Fruit fly (Drosophila melanogaster): ENCODE measurements around the gene FarO.
A peak's percentile ranks its signal among the peaks of the same experiment; 100 is the strongest.

The FarO gene

DNA sequence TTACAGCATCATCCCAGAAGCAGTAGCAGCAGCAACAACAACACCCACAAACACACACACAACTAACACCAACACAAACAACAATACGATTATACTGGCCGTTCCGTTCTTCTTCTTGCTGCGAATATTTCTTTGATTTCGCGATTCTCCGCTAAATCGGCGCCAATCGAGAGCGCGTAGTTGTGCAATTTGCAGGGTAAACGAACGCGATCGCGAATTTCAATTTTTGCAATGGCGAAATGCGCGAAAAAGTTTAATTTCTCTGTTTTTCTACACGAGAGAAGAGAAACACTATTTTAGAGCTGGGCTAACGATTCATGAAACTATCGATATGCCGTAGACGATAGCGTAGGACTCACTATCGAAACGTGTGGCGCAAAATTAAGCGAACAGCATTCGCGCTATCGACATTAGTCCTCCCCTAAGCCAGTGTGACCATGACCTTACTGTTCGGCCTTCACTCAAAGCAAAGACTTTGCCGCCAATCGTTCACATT, 45.0 kb downstream of the FarO start, which contains the start of gene wapl (continued):
- TF ChIP-seq nom (GFP tag; optimal IDR thresholded peaks at IDR 0.05) (peak; percentile 16), vnd (GFP tag; IDR thresholded peaks at IDR 0.05; ENCODE audit: partially characterized antibody) (peak; percentile 89), HLHmδ (GFP tag; optimal IDR thresholded peaks at IDR 0.05) (no peak), tin (GFP tag; optimal IDR thresholded peaks at IDR 0.05) (peak; percentile 8), Ptx1 (GFP tag; IDR thresholded peaks at IDR 0.05) (0 out of 2 replicates have a peak, but pooled peaks have one; percentile 10), CG2712 (tag; optimal IDR thresholded peaks at IDR 0.05) (peak; percentile 54), CG10267 (tag; optimal IDR thresholded peaks at IDR 0.05) (peak; percentile 56), CG4707 (GFP tag; optimal IDR thresholded peaks at IDR 0.05) (no peak), CG16813 (GFP tag; IDR thresholded peaks at IDR 0.05; ENCODE audit: partially characterized antibody) (peak; percentile 93), stwl (tag; optimal IDR thresholded peaks at IDR 0.05) (peak; percentile 61), HmgZ (tag; optimal IDR thresholded peaks at IDR 0.05) (peak; percentile 57), H15 (GFP tag; IDR thresholded peaks at IDR 0.05) (no peak), vfl (GFP tag; optimal IDR thresholded peaks at IDR 0.05) (peak; percentile 26), pita (GFP tag; optimal IDR thresholded peaks at IDR 0.05) (no peak), Dp (GFP tag; optimal IDR thresholded peaks at IDR 0.05) (peak; percentile 91), nmo (GFP tag; optimal IDR thresholded peaks at IDR 0.05) (peak; percentile 34), Fer3 (tag; optimal IDR thresholded peaks at IDR 0.05) (no peak), CG12236 (GFP tag; optimal IDR thresholded peaks at IDR 0.05) (no peak), CG17385 (GFP tag; optimal IDR thresholded peaks at IDR 0.05) (peak; percentile 96), CG2120 (GFP tag; optimal IDR thresholded peaks at IDR 0.05) (peak; percentile 58), BEAF-32 (GFP tag; optimal IDR thresholded peaks at IDR 0.05) (peak; percentile 97), tll (GFP tag; optimal IDR thresholded peaks at IDR 0.05) (no peak), sob (GFP tag; IDR thresholded peaks at IDR 0.05) (0 out of 2 replicates have a peak, but pooled peaks have one; percentile 32), shn (GFP tag; optimal IDR thresholded peaks at IDR 0.05) (no peak), CG9932 (GFP tag; IDR thresholded peaks at IDR 0.05) (peak; percentile 76), knrl (GFP tag; IDR thresholded peaks at IDR 0.05; ENCODE audit: partially characterized antibody) (peak; percentile 93), Med (GFP tag) (peak; percentile 92), chn (GFP tag; optimal IDR thresholded peaks at IDR 0.05) (peak; percentile 5), CG32532 (GFP tag; IDR thresholded peaks at IDR 0.05) (0 out of 2 replicates have a peak, but pooled peaks have one; percentile 47), unpg (GFP tag; optimal IDR thresholded peaks at IDR 0.05) (peak; percentile 3), yki (optimal IDR thresholded peaks at IDR 0.05) (no peak), exex (tag; optimal IDR thresholded peaks at IDR 0.05) (no peak), CG3847 (GFP tag; IDR thresholded peaks at IDR 0.05) (peak; percentile 61), CG15601 (tag; optimal IDR thresholded peaks at IDR 0.05) (peak; percentile 11), Sry-δ (GFP tag; optimal IDR thresholded peaks at IDR 0.05) (peak; percentile 99), Hr51 (GFP tag; optimal IDR thresholded peaks at IDR 0.05) (peak in 1 of 2 experiments; percentile 45), CG18599 (GFP tag; optimal IDR thresholded peaks at IDR 0.05) (peak; percentile 5), row (GFP tag; IDR thresholded peaks at IDR 0.05) (peak; percentile 59), Trl (optimal IDR thresholded peaks at IDR 0.05) (no peak), Trl (GFP tag; optimal IDR thresholded peaks at IDR 0.05) (peak; percentile 22), hb (GFP tag; IDR thresholded peaks at IDR 0.05; ENCODE audit: partially characterized antibody) (peak; percentile 93), CG33213 (GFP tag; optimal IDR thresholded peaks at IDR 0.05) (peak; percentile 29), her (GFP tag; optimal IDR thresholded peaks at IDR 0.05) (peak; percentile 64), Oaz (GFP tag; IDR thresholded peaks at IDR 0.05) (no peak), ro (GFP tag; IDR thresholded peaks at IDR 0.05) (no peak), CG12155 (GFP tag; optimal IDR thresholded peaks at IDR 0.05) (peak; percentile 12), CG12104 (GFP tag; optimal IDR thresholded peaks at IDR 0.05) (no peak), slbo (GFP tag; IDR thresholded peaks at IDR 0.05) (peak; percentile 54), ERR (GFP tag; optimal IDR thresholded peaks at IDR 0.05) (peak; percentile 49), lilli (GFP tag; optimal IDR thresholded peaks at IDR 0.05) (peak; percentile 58), Sin3A (optimal IDR thresholded peaks at IDR 0.05) (peak; percentile 82)
